Worm (Caenorhabditis elegans): ENCODE measurements around the gene srh-115.

The srh-115 gene

DNA sequence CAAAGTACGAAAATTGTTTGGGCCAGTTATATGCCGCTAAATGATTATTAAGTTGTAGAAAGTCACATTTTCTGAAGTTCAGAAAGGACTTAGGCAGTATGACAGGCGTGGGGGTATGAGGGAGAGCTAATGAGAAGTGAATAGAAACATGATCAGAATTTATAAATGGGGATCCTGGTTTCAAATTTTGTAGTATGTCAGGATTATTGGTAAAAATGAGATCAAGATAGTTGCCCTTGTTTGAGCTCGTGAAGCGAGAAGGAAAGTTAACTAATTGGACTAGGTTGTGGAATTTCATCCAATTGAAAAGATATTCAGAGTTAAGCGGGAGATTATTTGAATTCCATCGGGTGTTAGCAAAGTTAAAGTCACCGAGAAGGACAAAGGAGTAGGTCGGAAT, 23.2 kb upstream of the srh-115 start:
- TF ChIP-seq Y22D7AL.16 (tag; optimal IDR thresholded peaks at IDR 0.05): no peak
- no peak for TF ChIP-seq sdc-2 (tag; optimal IDR thresholded peaks at IDR 0.05)
- no peak for TF ChIP-seq ceh-22 (tag; optimal IDR thresholded peaks at IDR 0.05)
- TF ChIP-seq ceh-19 (GFP tag; optimal IDR thresholded peaks at IDR 0.05): no peak
- no peak for TF ChIP-seq unc-42 (tag; optimal IDR thresholded peaks at IDR 0.05)
- TF ChIP-seq ceh-18 (tag; optimal IDR thresholded peaks at IDR 0.05): no peak
- TF ChIP-seq ceh-30 (tag; optimal IDR thresholded peaks at IDR 0.05): no peak
- no peak for TF ChIP-seq tbx-7 (tag; optimal IDR thresholded peaks at IDR 0.05)
- no peak for TF ChIP-seq ahr-1 (tag; optimal IDR thresholded peaks at IDR 0.05)
- no peak for TF ChIP-seq K09A11.1 (tag; optimal IDR thresholded peaks at IDR 0.05; ENCODE audit: insufficient read depth)
- no peak for TF ChIP-seq gmeb-2 (tag; optimal IDR thresholded peaks at IDR 0.05)

DNA sequence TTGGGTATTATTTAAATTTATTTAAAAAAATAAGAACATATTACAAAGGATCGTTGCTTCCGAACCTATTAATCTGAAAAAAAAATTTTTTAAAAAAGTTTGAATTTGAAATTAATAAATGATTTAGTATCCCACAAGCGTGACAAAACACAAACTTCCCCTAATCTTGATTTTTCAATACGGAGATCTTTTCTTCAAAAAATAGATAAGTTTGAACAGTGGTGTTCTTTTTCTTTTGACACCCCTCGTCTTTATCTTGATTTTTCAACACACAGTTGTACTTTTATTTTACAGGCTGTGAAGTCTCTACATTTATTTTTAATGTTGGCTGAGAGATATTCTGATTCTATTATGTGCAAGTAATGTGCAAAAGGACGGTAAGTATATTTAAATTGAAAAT, 19.2 kb upstream of the srh-115 start, which contains the start of gene T19C9.10:
T19C9.10 (plus strand) TSS at position 248 of the 400 bp plus-strand sequence.
- TF ChIP-seq hlh-13 (GFP tag; optimal IDR thresholded peaks at IDR 0.05) (no peak), pax-1 (tag; optimal IDR thresholded peaks at IDR 0.05) (no peak), fax-1 (tag; optimal IDR thresholded peaks at IDR 0.05) (no peak), elt-4 (tag; optimal IDR thresholded peaks at IDR 0.05) (no peak)

DNA sequence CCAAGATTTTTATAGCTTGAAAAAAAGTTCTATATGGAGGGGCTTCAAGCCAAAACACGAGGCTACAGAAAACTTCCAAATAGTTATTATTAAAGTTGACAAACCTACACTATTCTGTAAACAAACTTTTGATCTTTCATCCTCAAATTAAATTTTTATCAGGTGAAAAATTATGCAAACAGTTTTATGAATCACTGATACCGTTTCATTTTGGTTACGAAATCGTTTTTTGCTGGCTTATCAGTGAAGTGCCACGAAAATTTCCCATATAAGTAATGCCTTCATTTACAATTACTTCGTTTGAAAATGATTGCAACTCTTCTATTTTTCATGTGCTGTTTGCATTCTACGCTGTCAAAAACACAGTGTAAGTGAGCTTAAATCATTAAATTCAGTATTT, 16.8 kb upstream of the srh-115 start, which contains the start of gene T19C9.8:
T19C9.8 (plus strand) TSS at position 299 of the 400 bp plus-strand sequence.
- TF ChIP-seq unc-86 (tag; optimal IDR thresholded peaks at IDR 0.05) (no peak), eyg-1 (tag; optimal IDR thresholded peaks at IDR 0.05) (no peak), nhr-11 (tag; optimal IDR thresholded peaks at IDR 0.05) (no peak), C38D4.7 (GFP tag; optimal IDR thresholded peaks at IDR 0.05) (no peak), pat-9 (tag; optimal IDR thresholded peaks at IDR 0.05) (no peak), K02D7.2 (tag; optimal IDR thresholded peaks at IDR 0.05) (no peak), madf-2 (tag; optimal IDR thresholded peaks at IDR 0.05) (no peak), ceh-31 (tag; optimal IDR thresholded peaks at IDR 0.05) (no peak), pax-1 (tag; optimal IDR thresholded peaks at IDR 0.05) (no peak), pag-3 (tag; optimal IDR thresholded peaks at IDR 0.05; ENCODE audit: borderline replicate concordance) (no peak), ceh-22 (tag; optimal IDR thresholded peaks at IDR 0.05) (no peak), ceh-48 (tag; optimal IDR thresholded peaks at IDR 0.05) (no peak), hlh-30 (tag; optimal IDR thresholded peaks at IDR 0.05; ENCODE audit: insufficient read depth) (no peak), ttx-3 (tag; optimal IDR thresholded peaks at IDR 0.05) (no peak), ztf-16 (tag; optimal IDR thresholded peaks at IDR 0.05) (no peak)

DNA sequence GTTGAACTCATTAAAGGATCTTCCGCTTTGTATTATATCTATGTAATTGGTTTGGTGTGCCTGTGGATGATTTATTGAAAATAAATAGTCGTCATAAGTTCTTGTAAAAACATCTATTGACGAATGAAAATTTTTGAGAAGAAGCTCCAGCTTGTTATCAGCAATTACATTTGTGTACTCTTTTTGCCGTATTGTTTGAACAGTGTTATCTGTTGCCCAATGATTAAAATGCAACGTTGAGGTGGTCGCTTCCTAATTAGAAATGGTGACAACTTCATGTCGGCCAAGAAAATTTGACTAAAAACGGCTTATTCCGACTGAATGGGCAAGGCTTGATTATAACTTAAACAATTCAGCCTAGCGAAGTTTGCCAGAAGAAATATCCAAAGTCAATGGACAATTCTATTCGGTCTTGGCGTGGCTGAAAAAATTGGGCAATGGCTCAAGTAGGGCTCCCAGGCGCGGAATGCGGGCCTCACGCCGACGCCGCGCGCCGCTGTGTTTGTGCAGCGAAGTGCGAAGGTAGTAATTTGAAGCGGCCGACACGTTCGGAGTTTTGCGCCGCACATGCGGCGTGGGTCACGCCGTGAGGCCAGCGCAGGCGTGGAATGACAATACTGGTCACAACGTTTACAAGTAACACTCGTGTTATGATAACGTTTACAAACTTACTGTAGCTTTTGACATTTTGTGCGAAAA, 14.8 kb upstream of the srh-115 start:
- no peak for TF ChIP-seq unc-3 (GFP tag; conservative IDR thresholded peaks at IDR 0.05)
- TF ChIP-seq unc-3 (tag; optimal IDR thresholded peaks at IDR 0.05): no peak
- TF ChIP-seq odd-2 (tag; optimal IDR thresholded peaks at IDR 0.05): no peak
- no peak for TF ChIP-seq nfya-1 (tag; optimal IDR thresholded peaks at IDR 0.05)
- TF ChIP-seq unc-55 (GFP tag; optimal IDR thresholded peaks at IDR 0.05): no peak
- no peak for TF ChIP-seq pha-4 (tag; optimal IDR thresholded peaks at IDR 0.05)
- no peak for TF ChIP-seq ref-2 (tag; optimal IDR thresholded peaks at IDR 0.05)
- no peak for TF ChIP-seq ceh-30 (tag; optimal IDR thresholded peaks at IDR 0.05)
- no peak for TF ChIP-seq syd-9 (tag; optimal IDR thresholded peaks at IDR 0.05)
- TF ChIP-seq K09A11.1 (tag; optimal IDR thresholded peaks at IDR 0.05; ENCODE audit: insufficient read depth): no peak
- no peak for TF ChIP-seq sox-2 (GFP tag; IDR thresholded peaks at IDR 0.05)
- no peak for TF ChIP-seq ceh-34 (tag; optimal IDR thresholded peaks at IDR 0.05)
- no peak for TF ChIP-seq ceh-2 (tag; optimal IDR thresholded peaks at IDR 0.05)

All from whole organism, late embryonic.